Fruit fly (Drosophila melanogaster) whole organism, embryonic: ENCODE measurements around the gene zyd.

Experiments used
- BtbVII ChIP-seq: fragments of 200-800 bp; sonication (Bioruptor generic); optimal IDR thresholded peaks from 3 replicates; lab custom pipeline; 2017; ENCODE audit warnings: missing biosample characterization, mild to moderate bottlenecking, missing genetic modification characterization
- CG11085 ChIP-seq: fragments of 200-800 bp; sonication (Bioruptor generic); IDR thresholded peaks from 2 replicates; pipeline ENCODE4 v1.3.6; 2022; ENCODE audit warnings: missing biosample characterization, missing genetic modification characterization
- CG11695 ChIP-seq: fragments of 200-800 bp; sonication (Bioruptor generic); IDR thresholded peaks from 3 replicates; pipeline ENCODE4 v1.3.6; 2022; ENCODE audit warnings: missing biosample characterization, missing genetic modification characterization
- CG11723 ChIP-seq: fragments of 200-800 bp; sonication (Bioruptor generic); optimal IDR thresholded peaks from 2 replicates; lab custom pipeline; 2017; ENCODE audit warnings: missing biosample characterization, mild to moderate bottlenecking, missing genetic modification characterization
- CG12219 ChIP-seq: fragments of 200-800 bp; sonication (Bioruptor generic); optimal IDR thresholded peaks from 3 replicates; lab custom pipeline; 2018; ENCODE audit warnings: missing biosample characterization, mild to moderate bottlenecking, missing genetic modification characterization
- CG1233 ChIP-seq: fragments of 200-800 bp; sonication (Bioruptor generic); optimal IDR thresholded peaks from 4 replicates; lab custom pipeline; 2018; ENCODE audit warnings: missing biosample characterization, mild to moderate bottlenecking, missing genetic modification characterization
- CG13296 ChIP-seq: fragments of 200-800 bp; sonication (Bioruptor generic); optimal IDR thresholded peaks from 3 replicates; lab custom pipeline; 2018; ENCODE audit warnings: missing biosample characterization, mild to moderate bottlenecking, missing genetic modification characterization
- CG14050 ChIP-seq: fragments of 200-800 bp; sonication (Bioruptor generic); IDR thresholded peaks from 3 replicates; pipeline ENCODE4 v1.3.6; 2022; ENCODE audit warnings: missing biosample characterization, missing genetic modification characterization
- CG15479 ChIP-seq: fragments of 200-800 bp; sonication (Bioruptor generic); optimal IDR thresholded peaks from 3 replicates; lab custom pipeline; 2019; ENCODE audit warnings: missing biosample characterization, mild to moderate bottlenecking, missing genetic modification characterization, moderate library complexity
- CG15696 ChIP-seq: fragments of 200-800 bp; sonication (Bioruptor generic); optimal IDR thresholded peaks from 2 replicates; lab custom pipeline; 2019; ENCODE audit warnings: missing biosample characterization, mild to moderate bottlenecking, missing genetic modification characterization, moderate library complexity
- CG1647 ChIP-seq: fragments of 200-800 bp; sonication (Bioruptor generic); optimal IDR thresholded peaks from 3 replicates; lab custom pipeline; 2016; ENCODE audit warnings: missing biosample characterization, missing genetic modification characterization
- CG16779 ChIP-seq: fragments of 200-800 bp; sonication (Bioruptor generic); IDR thresholded peaks from 2 replicates; pipeline ENCODE4 v1.3.6; 2022; ENCODE audit warnings: missing biosample characterization, missing genetic modification characterization
- CG17186 ChIP-seq: fragments of 200-800 bp; sonication (Bioruptor generic); optimal IDR thresholded peaks from 3 replicates; lab custom pipeline; 2017; ENCODE audit warnings: missing biosample characterization, missing genetic modification reagents, missing genetic modification characterization
- CG17802 ChIP-seq: fragments of 200-800 bp; sonication (Bioruptor generic); optimal IDR thresholded peaks from 2 replicates; lab custom pipeline; 2018; ENCODE audit warnings: missing biosample characterization, mild to moderate bottlenecking, missing genetic modification characterization, moderate library complexity
- CG2875 ChIP-seq: fragments of 200-800 bp; sonication (Bioruptor generic); optimal IDR thresholded peaks from 2 replicates; lab custom pipeline; 2017; ENCODE audit warnings: missing biosample characterization, mild to moderate bottlenecking, missing genetic modification characterization, missing genetic modification reagents
- CG31224 ChIP-seq: fragments of 200-800 bp; sonication (Bioruptor generic); IDR thresholded peaks from 2 replicates; pipeline ENCODE4 v1.3.6; 2022; ENCODE audit warnings: missing biosample characterization, missing genetic modification characterization
- CG7556 ChIP-seq: fragments of 200-800 bp; sonication (Bioruptor generic); optimal IDR thresholded peaks from 2 replicates; lab custom pipeline; 2017; ENCODE audit warnings: missing biosample characterization, mild to moderate bottlenecking, missing genetic modification characterization
- CG8290 ChIP-seq, 3 experiments: fragments of 200-800 bp; sonication (Bioruptor generic); optimal IDR thresholded peaks; 2 replicates each; lab custom pipeline; 2016 to 2019; ENCODE audit warnings: missing biosample characterization in 3 of 3, missing genetic modification characterization in 3 of 3, mild to moderate bottlenecking in 2 of 3, moderate library complexity in 1 of 3
- CG8924 ChIP-seq: fragments of 200-800 bp; optimal IDR thresholded peaks from 3 replicates; lab custom pipeline; 2019; ENCODE audit warnings: missing biosample characterization, mild to moderate bottlenecking, missing genetic modification characterization, moderate library complexity
- CHES-1-like ChIP-seq: fragments of 200-800 bp; sonication (Bioruptor generic); optimal IDR thresholded peaks from 2 replicates; lab custom pipeline; 2016; ENCODE audit warnings: missing biosample characterization, missing genetic modification characterization
- CTCF ChIP-seq: fragments of 200-800 bp; sonication (Bioruptor generic); optimal IDR thresholded peaks from 2 replicates; lab custom pipeline; 2017; ENCODE audit warnings: missing biosample characterization, mild to moderate bottlenecking, missing genetic modification characterization, moderate library complexity
- D19B ChIP-seq: fragments of 200-800 bp; sonication (Bioruptor generic); optimal IDR thresholded peaks from 2 replicates; lab custom pipeline; 2017; ENCODE audit warnings: missing biosample characterization, mild to moderate bottlenecking, missing genetic modification characterization
- Dad ChIP-seq: fragments of 200-800 bp; sonication (Bioruptor generic); optimal IDR thresholded peaks from 3 replicates; lab custom pipeline; 2016; ENCODE audit warnings: missing biosample characterization, missing genetic modification characterization
- Drgx ChIP-seq: fragments of 200-800 bp; sonication (Bioruptor generic); IDR thresholded peaks from 2 replicates; pipeline ENCODE4 v1.3.6; 2022; ENCODE audit warnings: missing biosample characterization, missing genetic modification characterization
- Ets97D ChIP-seq: fragments of 200-800 bp; sonication (Bioruptor generic); optimal IDR thresholded peaks from 3 replicates; lab custom pipeline; 2016; ENCODE audit warnings: missing biosample characterization, missing genetic modification characterization
- HLH54F ChIP-seq: fragments of 200-800 bp; sonication (Bioruptor generic); optimal IDR thresholded peaks from 3 replicates; lab custom pipeline; 2016; ENCODE audit warnings: missing biosample characterization, missing genetic modification characterization
- Hsf ChIP-seq: fragments of 200-800 bp; sonication (Bioruptor generic); optimal IDR thresholded peaks from 3 replicates; lab custom pipeline; 2016; ENCODE audit warnings: missing biosample characterization, missing genetic modification characterization
- Myb ChIP-seq: fragments of 200-800 bp; sonication (Bioruptor generic); optimal IDR thresholded peaks from 2 replicates; lab custom pipeline; 2016; ENCODE audit warnings: missing biosample characterization, missing genetic modification characterization
- Poxn ChIP-seq: fragments of 200-800 bp; sonication (Bioruptor generic); IDR thresholded peaks from 2 replicates; pipeline ENCODE4 v1.3.6; 2022; ENCODE audit warnings: missing biosample characterization, missing genetic modification characterization
- Six4 ChIP-seq: fragments of 200-800 bp; sonication (Bioruptor generic); optimal IDR thresholded peaks from 2 replicates; lab custom pipeline; 2016; ENCODE audit warnings: missing biosample characterization, missing genetic modification characterization
- Spps ChIP-seq: fragments of 200-800 bp; sonication (Bioruptor generic); optimal IDR thresholded peaks from 2 replicates; lab custom pipeline; 2018; ENCODE audit warnings: missing biosample characterization, mild to moderate bottlenecking, missing genetic modification characterization
- Sry-β ChIP-seq: fragments of 200-800 bp; sonication (Bioruptor generic); optimal IDR thresholded peaks from 2 replicates; lab custom pipeline; 2018; ENCODE audit warnings: missing biosample characterization, mild to moderate bottlenecking, missing genetic modification characterization, moderate library complexity
- Taf1 ChIP-seq: fragments of 200-800 bp; sonication (Bioruptor generic); IDR thresholded peaks from 2 replicates; pipeline ENCODE4 v1.3.6; 2022; ENCODE audit warnings: missing biosample characterization, missing genetic modification characterization
- ap ChIP-seq: fragments of 200-800 bp; sonication (Bioruptor generic); IDR thresholded peaks from 2 replicates; pipeline ENCODE4 v1.3.6; 2022; ENCODE audit warnings: missing biosample characterization, missing genetic modification characterization
- cad ChIP-seq: fragments of >200 bp; optimal IDR thresholded peaks from 2 replicates; lab custom pipeline; 2017; ENCODE audit warnings: missing biosample characterization, missing genetic modification characterization
- corto ChIP-seq: fragments of 200-800 bp; sonication (Bioruptor generic); optimal IDR thresholded peaks from 2 replicates; lab custom pipeline; 2016; ENCODE audit warnings: missing biosample characterization, mild to moderate bottlenecking, missing genetic modification characterization, moderate library complexity
- dimm ChIP-seq: fragments of 200-800 bp; sonication (Bioruptor generic); IDR thresholded peaks from 2 replicates; pipeline ENCODE4 v1.3.6; 2022; ENCODE audit warnings: missing biosample characterization, missing genetic modification characterization
- gem ChIP-seq: fragments of 200-800 bp; sonication (Bioruptor generic); optimal IDR thresholded peaks from 2 replicates; lab custom pipeline; 2019; ENCODE audit warnings: missing biosample characterization, mild to moderate bottlenecking, missing genetic modification characterization, moderate library complexity
- inv ChIP-seq: fragments of 200-800 bp; sonication (Bioruptor generic); IDR thresholded peaks from 2 replicates; pipeline ENCODE4 v1.3.6; 2022; ENCODE audit warnings: missing biosample characterization, missing genetic modification characterization; ENCODE audit not compliant: partially characterized antibody
- kah ChIP-seq: fragments of 200-800 bp; sonication (Bioruptor generic); optimal IDR thresholded peaks from 2 replicates; lab custom pipeline; 2018; ENCODE audit warnings: missing biosample characterization, mild to moderate bottlenecking, missing genetic modification characterization
- knrl ChIP-seq: fragments of 200-800 bp; sonication (Bioruptor generic); IDR thresholded peaks from 3 replicates; pipeline ENCODE4 v1.3.6; 2022; ENCODE audit warnings: missing biosample characterization, missing genetic modification characterization; ENCODE audit not compliant: partially characterized antibody
- nom ChIP-seq: fragments of 200-800 bp; sonication (Bioruptor generic); optimal IDR thresholded peaks from 2 replicates; lab custom pipeline; 2017; ENCODE audit warnings: missing biosample characterization, missing genetic modification characterization, mild to moderate bottlenecking, moderate library complexity, missing genetic modification reagents
- otp ChIP-seq: fragments of 200-800 bp; sonication (Bioruptor generic); IDR thresholded peaks from 3 replicates; pipeline ENCODE4, ENCODE4 v1.3.6; 2022; ENCODE audit warnings: missing biosample characterization, missing genetic modification characterization
- peb ChIP-seq: fragments of 200-800 bp; sonication (Bioruptor generic); IDR thresholded peaks from 2 replicates; pipeline ENCODE4 v1.3.6; 2022; ENCODE audit warnings: missing biosample characterization, missing genetic modification characterization
- pho ChIP-seq: fragments of 200-800 bp; sonication (Bioruptor generic); optimal IDR thresholded peaks from 2 replicates; lab custom pipeline; 2016; ENCODE audit warnings: missing biosample characterization, missing genetic modification characterization
- ranshi ChIP-seq: fragments of 200-800 bp; sonication (Bioruptor generic); IDR thresholded peaks from 2 replicates; pipeline ENCODE4 v1.3.6; 2022; ENCODE audit warnings: missing biosample characterization, missing genetic modification characterization
- sens ChIP-seq: fragments of 200-800 bp; sonication (Bioruptor generic); peaks from one replicate; lab custom pipeline; 2016; ENCODE audit warnings: missing biosample characterization, missing genetic modification characterization
- shn ChIP-seq: fragments of 200-800 bp; sonication (Bioruptor generic); optimal IDR thresholded peaks from 3 replicates; lab custom pipeline; 2016; ENCODE audit warnings: missing biosample characterization, missing genetic modification characterization
- vvl ChIP-seq: fragments of 200-800 bp; sonication (Bioruptor generic); IDR thresholded peaks from 2 replicates; pipeline ENCODE4 v1.3.6; 2022; ENCODE audit warnings: missing biosample characterization, missing genetic modification characterization
- zen ChIP-seq: fragments of 200-800 bp; sonication (Bioruptor generic); optimal IDR thresholded peaks from 3 replicates; lab custom pipeline; 2018; ENCODE audit warnings: missing biosample characterization, mild to moderate bottlenecking, missing genetic modification characterization, moderate library complexity

Gene zyd

dm6 chrX:23004598-23005469 lies 17.9 kb upstream of the zyd start, which contains the start of the genes stnA and stnB (continued):
- TF ChIP-seq CG11695 (GFP tag; lab: Robert Waterston, UW) (no peak), nom (no peak), HLH54F (GFP tag; lab: Kevin White, UChicago) (peak; percentile 18), kah (no peak), CG1647 (GFP tag; lab: Kevin White, UChicago) (no peak), CG8924 (tag; lab: Kevin White, UChicago) (no peak), knrl (no peak), gem (peak; percentile 56), Ets97D (GFP tag; lab: Kevin White, UChicago) (no peak), dimm (GFP tag; lab: Robert Waterston, UW) (no peak), ap (GFP tag; lab: Robert Waterston, UW) (no peak), Hsf (GFP tag; lab: Kevin White, UChicago) (peak; percentile 23), CG17802 (tag; lab: Kevin White, UChicago) (no peak), Sry-β (GFP tag; lab: Kevin White, UChicago) (no peak), CG13296 (GFP tag; lab: Kevin White, UChicago) (no peak), Poxn (no peak), CG8290 (GFP tag; optimal IDR thresholded peaks at IDR 0.05; lab: Kevin White, UChicago) (no peak), CG8290 (tag; optimal IDR thresholded peaks at IDR 0.05; lab: Kevin White, UChicago) (no peak), Taf1 (0 out of 2 replicates have a peak, but pooled peaks have one; percentile 31), CG11085 (GFP tag; lab: Robert Waterston, UW) (no peak), ranshi (GFP tag; lab: Robert Waterston, UW) (no peak), shn (no peak), pho (no peak), corto (GFP tag; lab: Kevin White, UChicago) (no peak), CG17186 (GFP tag; lab: Kevin White, UChicago) (no peak), sens (GFP tag; lab: Kevin White, UChicago) (peak; percentile 74), CHES-1-like (GFP tag; lab: Kevin White, UChicago) (no peak), CG2875 (GFP tag; lab: Kevin White, UChicago) (no peak), D19B (GFP tag; lab: Kevin White, UChicago) (peak; percentile 56), peb (GFP tag; lab: Robert Waterston, UW) (no peak), CG14050 (GFP tag; lab: Robert Waterston, UW) (no peak), CG12219 (no peak), CG16779 (GFP tag; lab: Robert Waterston, UW) (no peak), CG15479 (no peak), Dad (GFP tag; lab: Kevin White, UChicago) (no peak), zen (tag; lab: Kevin White, UChicago) (no peak), CTCF (GFP tag; lab: Kevin White, UChicago) (no peak), Myb (GFP tag; lab: Kevin White, UChicago) (no peak), vvl (0 out of 2 replicates have a peak, but pooled peaks have one; percentile 29), CG15696 (tag; lab: Kevin White, UChicago) (no peak), Drgx (GFP tag; lab: Robert Waterston, UW) (no peak), cad (no peak), inv (GFP tag; lab: Robert Waterston, UW) (no peak), CG7556 (GFP tag; lab: Kevin White, UChicago) (peak; percentile 23), CG11723 (GFP tag; lab: Kevin White, UChicago) (no peak), Spps (tag; lab: Kevin White, UChicago) (no peak), Six4 (GFP tag; lab: Kevin White, UChicago) (no peak), CG1233 (GFP tag; lab: Kevin White, UChicago) (no peak), CG31224 (GFP tag; lab: Robert Waterston, UW) (no peak), BtbVII (GFP tag; lab: Kevin White, UChicago) (no peak), otp (GFP tag; lab: Robert Waterston, UW) (no peak)
